Worm (Caenorhabditis elegans) whole organism, young adult: ENCODE results near the gene ddb-1.

ENCODE experiments used
- B0261.1 ChIP-seq: sonication (generic microtip); optimal IDR thresholded peaks from 2 replicates; lab custom pipeline; 2016; ENCODE audit warnings: mild to moderate bottlenecking, missing genetic modification characterization, moderate library complexity, missing compliant biosample characterization
- B0336.3 ChIP-seq: fragments of 200-800 bp; sonication (Bioruptor generic); IDR thresholded peaks from 2 replicates; pipeline ENCODE4 v1.3.6; 2022; ENCODE audit warnings: missing genetic modification characterization, missing compliant biosample characterization
- D2030.7 ChIP-seq: fragments of 200-800 bp; sonication (Bioruptor generic); IDR thresholded peaks from 2 replicates; pipeline ENCODE4 v1.3.6; 2022; ENCODE audit warnings: missing genetic modification reagents, missing genetic modification characterization, missing compliant biosample characterization
- F22D6.2 ChIP-seq: sonication (generic microtip); optimal IDR thresholded peaks from 2 replicates; lab custom pipeline; 2016; ENCODE audit warnings: mild to moderate bottlenecking, missing genetic modification characterization, missing compliant biosample characterization
- F52B5.7 ChIP-seq: sonication (generic microtip); optimal IDR thresholded peaks from 2 replicates; lab custom pipeline; 2016; ENCODE audit warnings: mild to moderate bottlenecking, missing genetic modification characterization, missing compliant biosample characterization
- K11D2.4 ChIP-seq: fragments of 200-800 bp; sonication (Bioruptor generic); IDR thresholded peaks from 2 replicates; pipeline ENCODE4 v1.3.6; 2022; ENCODE audit warnings: missing genetic modification reagents, missing genetic modification characterization, missing compliant biosample characterization
- Y67H2A.10 ChIP-seq: fragments of 200-800 bp; sonication (Bioruptor generic); conservative IDR thresholded peaks from 2 replicates; pipeline ENCODE4 v1.3.6; 2022; ENCODE audit warnings: missing genetic modification reagents, missing genetic modification characterization, missing compliant biosample characterization
- akir-1 ChIP-seq: fragments of 200-800 bp; sonication (Bioruptor generic); optimal IDR thresholded peaks from 2 replicates; lab custom pipeline; 2018; ENCODE audit warnings: mild to moderate bottlenecking, missing genetic modification characterization, moderate library complexity, missing compliant biosample characterization
- aptf-3 ChIP-seq: fragments of 200-800 bp; sonication (Bioruptor generic); IDR thresholded peaks from 2 replicates; pipeline ENCODE4 v1.3.6; 2022; ENCODE audit warnings: missing genetic modification characterization, missing compliant biosample characterization
- bed-1 ChIP-seq: fragments of 200-800 bp; sonication (Bioruptor generic); IDR thresholded peaks from 2 replicates; pipeline ENCODE4 v1.3.6; 2022; ENCODE audit warnings: missing genetic modification reagents, missing genetic modification characterization, missing compliant biosample characterization
- cebp-2 ChIP-seq: fragments of 200-800 bp; sonication (Bioruptor generic); IDR thresholded peaks from 2 replicates; pipeline ENCODE4 v1.3.6; 2022; ENCODE audit warnings: missing genetic modification characterization, missing compliant biosample characterization
- ceh-40 ChIP-seq: fragments of 200-800 bp; sonication (Bioruptor generic); IDR thresholded peaks from 2 replicates; pipeline ENCODE4 v1.3.6; 2022; ENCODE audit warnings: missing genetic modification characterization, missing compliant biosample characterization
- ceh-58 ChIP-seq: fragments of 200-800 bp; sonication (Bioruptor generic); IDR thresholded peaks from 2 replicates; pipeline ENCODE4 v1.3.6; 2022; ENCODE audit warnings: missing genetic modification characterization, missing compliant biosample characterization
- dox-1 ChIP-seq: fragments of 200-800 bp; sonication (Bioruptor generic); IDR thresholded peaks from 2 replicates; pipeline ENCODE4 v1.3.6; 2022; ENCODE audit warnings: missing genetic modification reagents, missing genetic modification characterization, missing compliant biosample characterization
- egl-18 ChIP-seq: fragments of 200-800 bp; sonication (Bioruptor generic); IDR thresholded peaks from 2 replicates; pipeline ENCODE4 v1.3.6; 2022; ENCODE audit warnings: missing genetic modification reagents, missing genetic modification characterization, missing compliant biosample characterization
- ekl-4 ChIP-seq: fragments of 200-800 bp; sonication (Bioruptor generic); IDR thresholded peaks from 2 replicates; pipeline ENCODE4 v1.3.6; 2022; ENCODE audit warnings: missing genetic modification reagents, missing genetic modification characterization, missing compliant biosample characterization
- ets-4 ChIP-seq: fragments of 200-800 bp; sonication (Bioruptor generic); optimal IDR thresholded peaks from 2 replicates; lab custom pipeline; 2018; ENCODE audit warnings: mild to moderate bottlenecking, missing genetic modification characterization, missing compliant biosample characterization
- him-1 ChIP-seq: sonication (generic microtip); optimal IDR thresholded peaks from 2 replicates; lab custom pipeline; 2016; ENCODE audit warnings: missing genotype, missing genetic modification reagents, missing genetic modification characterization, missing compliant biosample characterization
- hmg-1.2 ChIP-seq: fragments of 200-800 bp; sonication (Bioruptor generic); IDR thresholded peaks from 2 replicates; pipeline ENCODE4 v1.3.6; 2022; ENCODE audit warnings: missing genetic modification reagents, missing genetic modification characterization, missing compliant biosample characterization
- hrde-1 ChIP-seq: sonication (generic microtip); optimal IDR thresholded peaks from 2 replicates; lab custom pipeline; 2016; ENCODE audit warnings: missing genetic modification characterization, mild to moderate bottlenecking, missing compliant biosample characterization, moderate library complexity, missing genotype, missing genetic modification reagents, borderline replicate concordance
- hsf-1 ChIP-seq: fragments of 200-800 bp; sonication (Bioruptor generic); IDR thresholded peaks from 2 replicates; pipeline ENCODE4 v1.3.6; 2022; ENCODE audit warnings: missing genetic modification reagents, missing genetic modification characterization, missing compliant biosample characterization
- lin-40 ChIP-seq: sonication (generic microtip); optimal IDR thresholded peaks from 2 replicates; lab custom pipeline; 2016; ENCODE audit warnings: missing genetic modification characterization, mild to moderate bottlenecking, missing compliant biosample characterization, missing genotype, missing genetic modification reagents
- lsy-27 ChIP-seq: sonication (generic microtip); optimal IDR thresholded peaks from 2 replicates; lab custom pipeline; 2017; ENCODE audit warnings: missing genetic modification characterization, mild to moderate bottlenecking, missing compliant biosample characterization, antibody characterized with exemption, missing genotype, borderline replicate concordance; ENCODE audit not compliant: insufficient read depth
- madf-6 ChIP-seq: fragments of 200-800 bp; sonication (Bioruptor generic); IDR thresholded peaks from 2 replicates; pipeline ENCODE4 v1.3.6; 2022; ENCODE audit warnings: missing genetic modification reagents, missing genetic modification characterization, missing compliant biosample characterization
- mxl-1 ChIP-seq: sonication (generic microtip); optimal IDR thresholded peaks from 2 replicates; lab custom pipeline; 2016; ENCODE audit warnings: missing genetic modification characterization, missing compliant biosample characterization
- nhr-179 ChIP-seq: sonication (generic microtip); optimal IDR thresholded peaks from 2 replicates; lab custom pipeline; 2016; ENCODE audit warnings: mild to moderate bottlenecking, missing genetic modification characterization, missing compliant biosample characterization
- pbrm-1 ChIP-seq: fragments of 200-800 bp; sonication (Bioruptor generic); IDR thresholded peaks from 2 replicates; pipeline ENCODE4 v1.3.6; 2022; ENCODE audit warnings: missing genetic modification reagents, missing genetic modification characterization, missing compliant biosample characterization
- repo-1 ChIP-seq: sonication (generic microtip); optimal IDR thresholded peaks from 2 replicates; lab custom pipeline; 2017; ENCODE audit warnings: mild to moderate bottlenecking, missing genetic modification characterization, missing compliant biosample characterization
- sdz-38 ChIP-seq: sonication (generic microtip); optimal IDR thresholded peaks from 2 replicates; lab custom pipeline; 2016; ENCODE audit warnings: missing genotype, missing genetic modification characterization, missing compliant biosample characterization
- sea-2 ChIP-seq: fragments of 200-800 bp; sonication (Bioruptor generic); IDR thresholded peaks from 2 replicates; pipeline ENCODE4 v1.3.6; 2022; ENCODE audit warnings: missing genetic modification characterization, missing compliant biosample characterization
- tlf-1 ChIP-seq: fragments of 200-800 bp; sonication (Bioruptor generic); optimal IDR thresholded peaks from 2 replicates; lab custom pipeline; 2018; ENCODE audit warnings: mild to moderate bottlenecking, missing genetic modification characterization, missing compliant biosample characterization
- zfh-2 ChIP-seq: fragments of 200-800 bp; sonication (Bioruptor generic); conservative IDR thresholded peaks from 2 replicates; pipeline ENCODE4 v1.3.6; 2022; ENCODE audit warnings: missing genetic modification reagents, missing genetic modification characterization, missing compliant biosample characterization
- zim-3 ChIP-seq: sonication (generic microtip); optimal IDR thresholded peaks from 2 replicates; lab custom pipeline; 2017; ENCODE audit warnings: mild to moderate bottlenecking, missing genetic modification characterization, moderate library complexity, missing compliant biosample characterization
- ztf-18 ChIP-seq: sonication (generic microtip); optimal IDR thresholded peaks from 2 replicates; lab custom pipeline; 2016; ENCODE audit warnings: missing genotype, mild to moderate bottlenecking, missing genetic modification characterization, missing compliant biosample characterization
- ztf-22 ChIP-seq: fragments of 200-800 bp; sonication (Bioruptor generic); optimal IDR thresholded peaks from 2 replicates; lab custom pipeline; 2018; ENCODE audit warnings: mild to moderate bottlenecking, missing genetic modification characterization, moderate library complexity, missing compliant biosample characterization
- ztf-25 ChIP-seq: fragments of 200-800 bp; sonication (Bioruptor generic); IDR thresholded peaks from 2 replicates; pipeline ENCODE4 v1.3.6; 2022; ENCODE audit warnings: missing genetic modification reagents, missing genetic modification characterization, missing compliant biosample characterization

Gene ddb-1

DNA sequence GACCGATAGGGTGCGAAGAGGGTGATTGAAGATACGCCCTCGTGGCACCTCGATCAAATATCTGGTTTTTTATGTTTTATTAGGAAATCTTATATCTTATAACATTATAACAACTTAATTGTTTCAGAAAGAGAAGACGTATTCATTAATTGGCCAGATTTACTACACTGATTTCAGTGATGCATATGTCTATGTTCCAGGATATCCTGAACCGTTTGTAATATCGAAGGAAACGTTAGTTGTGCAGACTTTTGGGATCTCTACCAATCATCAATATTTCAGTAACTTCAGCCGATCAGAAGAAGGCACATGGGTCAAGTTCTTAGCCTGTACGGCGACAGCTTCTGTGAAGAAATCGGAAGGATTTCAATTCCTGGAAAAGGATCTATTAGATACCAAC is 39.5 kb upstream of the ddb-1 start:
- TF ChIP-seq ceh-40 (GFP tag; lab: Robert Waterston, UW), result no peak
- TF ChIP-seq ztf-25 (GFP tag; lab: Robert Waterston, UW), result no peak
- no peak for TF ChIP-seq F52B5.7 (tag; lab: Kevin White, UChicago)
- TF ChIP-seq K11D2.4 (GFP tag; lab: Robert Waterston, UW), result no peak
- TF ChIP-seq zim-3 (tag; lab: Kevin White, UChicago), result no peak
- no peak for TF ChIP-seq hmg-1.2 (GFP tag; lab: Robert Waterston, UW)
- no peak for TF ChIP-seq repo-1
- no peak for TF ChIP-seq lin-40
- no peak for TF ChIP-seq nhr-179 (tag; lab: Kevin White, UChicago)
- no peak for TF ChIP-seq mxl-1
- TF ChIP-seq lsy-27 (tag; lab: Kevin White, UChicago), result no peak
- TF ChIP-seq sea-2 (GFP tag; lab: Robert Waterston, UW), result no peak
- no peak for TF ChIP-seq D2030.7 (GFP tag; lab: Robert Waterston, UW)
- no peak for TF ChIP-seq ets-4 (GFP tag; lab: Kevin White, UChicago)
- TF ChIP-seq tlf-1, result no peak
- TF ChIP-seq hrde-1 (tag; lab: Kevin White, UChicago), result no peak
- TF ChIP-seq, all 124 proteins: peak for 0

DNA sequence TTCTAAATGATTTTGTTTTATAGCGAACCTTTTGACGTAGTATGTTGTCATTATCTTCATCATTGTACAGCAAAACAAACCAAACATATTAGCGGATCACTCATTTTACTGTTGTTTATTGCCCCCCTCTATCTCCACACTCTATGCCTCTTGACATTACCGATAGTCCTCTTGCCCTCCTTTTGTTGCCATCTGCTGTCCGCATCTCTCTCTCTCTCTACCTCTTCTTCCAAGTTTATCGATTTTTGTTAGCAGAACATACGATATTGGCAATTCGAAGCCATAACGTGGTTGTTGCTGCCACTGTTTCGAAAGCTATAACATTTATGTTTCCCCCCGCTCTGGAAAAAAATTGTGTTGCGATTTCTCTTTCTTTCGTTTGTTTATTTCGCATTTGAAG is 37.0 kb upstream of the ddb-1 start:
- TF ChIP-seq bed-1 (GFP tag; lab: Robert Waterston, UW), result no peak
- TF ChIP-seq zim-3 (tag; lab: Kevin White, UChicago), result no peak
- TF ChIP-seq B0261.1 (tag; lab: Kevin White, UChicago), result no peak
- no peak for TF ChIP-seq B0336.3 (GFP tag; lab: Robert Waterston, UW)
- TF ChIP-seq zfh-2 (GFP tag; lab: Robert Waterston, UW), result no peak
- TF ChIP-seq F22D6.2 (tag; lab: Kevin White, UChicago), result no peak
- no peak for TF ChIP-seq sdz-38 (tag; lab: Kevin White, UChicago)

DNA sequence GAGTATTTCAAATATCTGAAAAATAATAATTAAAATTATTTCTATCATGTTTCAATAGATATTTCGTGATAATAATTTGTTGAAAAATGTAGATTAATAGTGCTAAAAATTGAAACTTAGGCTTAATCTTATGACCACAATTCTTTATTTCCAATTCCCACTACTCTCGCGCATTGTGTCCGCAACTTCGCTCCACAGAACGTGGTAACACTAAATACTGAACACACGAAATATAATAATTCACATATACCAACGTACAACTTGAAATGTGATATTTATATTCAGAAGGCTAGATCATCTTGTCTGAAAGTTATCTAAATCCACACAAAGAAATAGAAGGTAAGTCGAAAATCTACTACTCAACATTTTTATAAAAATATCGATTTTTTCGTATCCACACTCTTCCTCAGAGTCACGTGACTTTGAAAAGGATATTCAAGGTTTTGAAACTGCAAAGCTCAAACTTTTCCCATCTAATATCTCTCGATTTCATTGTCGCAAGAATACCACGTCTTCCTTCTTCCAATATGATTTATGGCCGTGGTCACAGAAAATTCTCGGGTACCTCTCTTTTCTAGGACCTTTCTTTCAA is 35.8 kb upstream of the ddb-1 start, which contains the start of gene eri-12:
Gene eri-12 (plus strand): TSS at position 197 of the 592 bp plus-strand sequence.
- TF ChIP-seq ceh-58 (GFP tag; lab: Robert Waterston, UW), result no peak
- no peak for TF ChIP-seq nhr-179 (tag; lab: Kevin White, UChicago)
- no peak for TF ChIP-seq egl-18 (GFP tag; lab: Robert Waterston, UW)
- TF ChIP-seq ztf-22 (GFP tag; lab: Kevin White, UChicago), result no peak
- no peak for TF ChIP-seq ztf-18 (tag; lab: Kevin White, UChicago)
- no peak for TF ChIP-seq tlf-1
- no peak for TF ChIP-seq him-1 (tag; lab: Kevin White, UChicago)
- no peak for TF ChIP-seq akir-1 (GFP tag; lab: Kevin White, UChicago)
- TF ChIP-seq hsf-1, result no peak
- TF ChIP-seq, all 124 proteins: peak for 0

DNA sequence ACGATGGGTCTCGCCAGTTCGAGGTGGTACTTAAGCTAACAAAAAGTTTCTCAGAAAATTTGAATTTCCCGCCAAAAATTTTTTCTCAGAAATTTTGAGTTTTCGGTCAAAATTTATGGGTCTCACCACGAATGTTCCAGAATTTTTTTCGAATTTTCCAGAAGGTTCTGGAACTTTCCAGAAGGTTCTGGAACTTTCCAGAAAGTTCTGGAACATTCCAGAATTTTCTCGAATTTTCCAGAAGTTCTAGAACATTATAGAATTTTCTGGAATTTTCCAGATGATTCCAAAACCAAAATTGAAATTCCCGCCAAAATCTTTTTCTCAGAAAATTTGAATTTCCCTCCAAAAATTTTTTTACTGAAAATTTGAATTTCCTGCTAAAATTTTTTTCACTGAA is 34.9 kb upstream of the ddb-1 start:
- TF ChIP-seq madf-6 (GFP tag; lab: Robert Waterston, UW) (peak; percentile 68), hsf-1 (peak; percentile 98), dox-1 (peak; percentile 84), aptf-3 (0 out of 2 replicates have a peak, but pooled peaks have one; percentile 64), Y67H2A.10 (GFP tag; lab: Robert Waterston, UW) (peak; percentile 64; the same call in 1 of the 2 replicates), ekl-4 (GFP tag; lab: Robert Waterston, UW) (peak; percentile 64; the same call in 1 of the 2 replicates), cebp-2 (peak; percentile 71; the same call in 1 of the 2 replicates), pbrm-1 (GFP tag; lab: Robert Waterston, UW) (peak; percentile 39; the same call in 1 of the 2 replicates), ceh-40 (GFP tag; lab: Robert Waterston, UW) (0 out of 2 replicates have a peak, but pooled peaks have one; percentile 30)
- TF ChIP-seq, all 124 proteins: peak for 9; not testable (repeated sequence) for 115
